Worm (Caenorhabditis elegans): Measurements from ENCODE around the gene scl-23.

The scl-23 gene

DNA sequence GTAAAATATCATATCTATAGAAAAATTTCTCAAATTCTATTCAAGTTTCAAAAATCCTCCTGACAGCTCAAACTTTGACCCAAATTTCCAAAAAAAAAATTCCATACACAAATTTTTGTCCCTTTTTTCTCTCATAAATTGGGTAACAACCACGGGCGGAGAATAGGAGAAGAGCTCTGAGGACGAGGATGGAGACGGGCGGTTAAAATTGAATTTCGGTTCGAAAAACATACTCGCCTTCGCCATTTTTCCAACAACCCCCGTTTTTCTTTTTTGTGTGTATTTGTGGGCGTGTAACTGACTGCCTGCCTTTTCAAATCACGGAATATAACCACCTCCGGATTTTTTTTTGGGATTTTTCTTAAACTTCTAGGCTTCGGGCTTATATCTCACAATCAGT lies 7.8 kb upstream of the scl-23 start:
- TF ChIP-seq lim-6 (tag; optimal IDR thresholded peaks at IDR 0.05) (no peak), unc-42 (tag; optimal IDR thresholded peaks at IDR 0.05) (peak; percentile 74)

ce11 chrIV:91680-92079 lies 1.8 kb upstream of the scl-23 start, which contains the start of gene tpa-1:
Gene tpa-1, plus strand, starts transcription at chrIV:91980.
- TF ChIP-seq che-1 (tag; optimal IDR thresholded peaks at IDR 0.05), result no peak

DNA sequence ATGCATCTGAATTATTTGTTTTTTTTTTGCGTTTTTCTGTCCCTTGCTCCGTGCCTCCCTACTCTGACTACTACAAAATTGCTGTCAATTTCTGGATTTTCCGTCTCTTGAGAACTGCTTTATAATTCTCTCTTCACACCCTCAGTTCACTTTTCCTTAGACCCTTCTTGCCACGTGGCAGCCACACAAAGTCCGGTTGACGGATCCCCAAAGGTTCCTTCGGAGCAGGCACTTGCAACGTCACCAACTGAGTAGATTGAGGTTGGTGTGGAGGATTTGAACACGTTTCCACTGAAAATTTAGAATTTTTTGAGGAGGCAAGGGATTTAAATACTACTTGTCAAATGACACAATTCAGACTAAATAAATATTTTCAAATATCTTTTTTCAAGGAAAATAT lies 3.1 kb downstream of the scl-23 start:
- no peak for TF ChIP-seq zip-5 (tag; optimal IDR thresholded peaks at IDR 0.05)
- no peak for TF ChIP-seq pat-9 (tag; optimal IDR thresholded peaks at IDR 0.05)
- TF ChIP-seq ztf-16 (tag; optimal IDR thresholded peaks at IDR 0.05), result no peak
- TF ChIP-seq ceh-18 (tag; optimal IDR thresholded peaks at IDR 0.05), result no peak
- TF ChIP-seq pag-3 (tag; optimal IDR thresholded peaks at IDR 0.05; ENCODE audit: borderline replicate concordance), result no peak
- TF ChIP-seq gmeb-2 (tag; optimal IDR thresholded peaks at IDR 0.05), result no peak
- no peak for TF ChIP-seq rnt-1 (tag; optimal IDR thresholded peaks at IDR 0.05)
- TF ChIP-seq hlh-30 (tag; optimal IDR thresholded peaks at IDR 0.05; ENCODE audit: insufficient read depth), result no peak
- TF ChIP-seq unc-42 (tag; optimal IDR thresholded peaks at IDR 0.05), result no peak

DNA sequence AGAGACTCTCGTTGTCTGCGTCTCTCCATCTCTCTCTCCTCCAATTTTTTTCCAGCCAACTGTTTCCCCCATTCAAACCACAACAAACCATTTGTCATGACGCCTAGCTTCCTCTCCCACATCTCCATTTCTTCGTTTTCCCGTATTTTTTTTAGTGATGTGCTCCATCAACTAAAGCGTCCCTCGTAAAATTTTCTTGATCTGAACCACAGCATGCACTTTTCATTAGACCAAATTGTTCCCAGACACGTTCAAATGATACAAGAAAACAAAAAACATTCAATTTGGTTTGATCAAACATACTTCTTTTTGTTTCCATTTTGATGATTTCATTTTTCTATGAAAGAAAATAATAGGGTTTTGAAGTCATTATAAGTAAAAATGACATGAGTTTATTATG lies 7.6 kb downstream of the scl-23 start:
- no peak for TF ChIP-seq C38D4.7 (GFP tag; optimal IDR thresholded peaks at IDR 0.05)
- no peak for TF ChIP-seq C08G9.2 (tag; optimal IDR thresholded peaks at IDR 0.05)
- no peak for TF ChIP-seq ceh-19 (GFP tag; optimal IDR thresholded peaks at IDR 0.05)
- TF ChIP-seq npax-4 (tag; optimal IDR thresholded peaks at IDR 0.05), result no peak
- no peak for TF ChIP-seq unc-42 (tag; optimal IDR thresholded peaks at IDR 0.05)
- no peak for TF ChIP-seq eyg-1 (tag; optimal IDR thresholded peaks at IDR 0.05)
- no peak for TF ChIP-seq ahr-1 (tag; optimal IDR thresholded peaks at IDR 0.05)
- no peak for TF ChIP-seq dve-1 (tag; optimal IDR thresholded peaks at IDR 0.05)

ce11 chrIV:81428-81827 lies 8.5 kb downstream of the scl-23 start:
- TF ChIP-seq ceh-14 (tag; optimal IDR thresholded peaks at IDR 0.05), result no peak
- TF ChIP-seq ceh-2 (tag; optimal IDR thresholded peaks at IDR 0.05), result no peak
- no peak for TF ChIP-seq nfya-1 (tag; optimal IDR thresholded peaks at IDR 0.05)
- no peak for TF ChIP-seq nhr-232 (tag; optimal IDR thresholded peaks at IDR 0.05)
- TF ChIP-seq lin-11 (tag; optimal IDR thresholded peaks at IDR 0.05), result no peak
- no peak for TF ChIP-seq ceh-31 (tag; optimal IDR thresholded peaks at IDR 0.05)
- TF ChIP-seq pat-9 (tag; optimal IDR thresholded peaks at IDR 0.05), result no peak
- TF ChIP-seq gmeb-2 (tag; optimal IDR thresholded peaks at IDR 0.05), result no peak
- TF ChIP-seq unc-55 (GFP tag; optimal IDR thresholded peaks at IDR 0.05), result no peak
- no peak for TF ChIP-seq ceh-48 (tag; optimal IDR thresholded peaks at IDR 0.05)
- no peak for TF ChIP-seq nhr-11 (tag; optimal IDR thresholded peaks at IDR 0.05)

- no peak for TF ChIP-seq rnt-1 (tag; optimal IDR thresholded peaks at IDR 0.05)
- TF ChIP-seq pag-3 (tag; optimal IDR thresholded peaks at IDR 0.05; ENCODE audit: borderline replicate concordance), result no peak
- no peak for TF ChIP-seq elt-2 (tag; optimal IDR thresholded peaks at IDR 0.05)
- no peak for TF ChIP-seq hlh-30 (tag; optimal IDR thresholded peaks at IDR 0.05; ENCODE audit: insufficient read depth)
- TF ChIP-seq elt-4 (tag; optimal IDR thresholded peaks at IDR 0.05), result no peak
- TF ChIP-seq F13H6.1 (tag; optimal IDR thresholded peaks at IDR 0.05), result no peak
- TF ChIP-seq odd-2 (tag; optimal IDR thresholded peaks at IDR 0.05), result no peak
- TF ChIP-seq ref-2 (tag; optimal IDR thresholded peaks at IDR 0.05), result no peak
- TF ChIP-seq dmd-4 (tag; optimal IDR thresholded peaks at IDR 0.05; ENCODE audit: borderline replicate concordance), result no peak
- TF ChIP-seq che-1 (tag; optimal IDR thresholded peaks at IDR 0.05), result no peak
- TF ChIP-seq ttx-3 (tag; optimal IDR thresholded peaks at IDR 0.05), result no peak
- TF ChIP-seq T23F11.4 (GFP tag; optimal IDR thresholded peaks at IDR 0.05), result no peak
- no peak for TF ChIP-seq unc-42 (tag; optimal IDR thresholded peaks at IDR 0.05)
- no peak for TF ChIP-seq sox-2 (GFP tag; IDR thresholded peaks at IDR 0.05)
- no peak for TF ChIP-seq unc-55 (GFP tag; optimal IDR thresholded peaks at IDR 0.05)
Observed at ce11 chrIV:80943-81342, 8.9 kb downstream of the scl-23 start.

Measured in whole organism, late embryonic.